Worm (Caenorhabditis elegans) whole organism, young adult: ENCODE results near the gene faah-5.
A peak's percentile ranks its signal among the peaks of the same experiment; 100 is the strongest.

Experiments used
- D2030.7 ChIP-seq: fragments of 200-800 bp; sonication (Bioruptor generic); IDR thresholded peaks from 2 replicates; pipeline ENCODE4 v1.3.6; 2022; ENCODE audit warnings: missing genetic modification reagents, missing genetic modification characterization, missing compliant biosample characterization
- F10E7.11 ChIP-seq: sonication (generic microtip); optimal IDR thresholded peaks from 2 replicates; lab custom pipeline; 2017; ENCODE audit warnings: mild to moderate bottlenecking, missing genetic modification characterization, moderate library complexity, missing compliant biosample characterization
- F23B12.7 ChIP-seq: sonication (generic microtip); optimal IDR thresholded peaks from 2 replicates; lab custom pipeline; 2017; ENCODE audit warnings: missing genetic modification characterization, mild to moderate bottlenecking, missing compliant biosample characterization, antibody characterized with exemption, moderate library complexity; ENCODE audit not compliant: insufficient read depth
- F49E8.2 ChIP-seq: sonication (generic microtip); optimal IDR thresholded peaks from 3 replicates; lab custom pipeline; 2017; ENCODE audit warnings: missing genetic modification characterization, mild to moderate bottlenecking, missing compliant biosample characterization, antibody characterized with exemption, moderate library complexity; ENCODE audit not compliant: insufficient read depth
- F52B5.7 ChIP-seq: sonication (generic microtip); optimal IDR thresholded peaks from 2 replicates; lab custom pipeline; 2016; ENCODE audit warnings: mild to moderate bottlenecking, missing genetic modification characterization, missing compliant biosample characterization
- F57C9.4 ChIP-seq: sonication (generic microtip); optimal IDR thresholded peaks from 2 replicates; lab custom pipeline; 2017; ENCODE audit warnings: mild to moderate bottlenecking, missing genetic modification characterization, missing compliant biosample characterization
- K12H6.12 ChIP-seq: fragments of 200-800 bp; sonication (Bioruptor generic); optimal IDR thresholded peaks from 2 replicates; lab custom pipeline; 2018; ENCODE audit warnings: mild to moderate bottlenecking, missing genetic modification characterization, missing compliant biosample characterization
- T07F8.4 ChIP-seq: sonication (generic microtip); optimal IDR thresholded peaks from 2 replicates; lab custom pipeline; 2016; ENCODE audit warnings: mild to moderate bottlenecking, missing genetic modification characterization, moderate library complexity, missing compliant biosample characterization
- Y53G8AR.9 ChIP-seq: fragments of 200-800 bp; sonication (Bioruptor generic); conservative IDR thresholded peaks from 2 replicates; pipeline ENCODE4 v1.3.6; 2022; ENCODE audit warnings: missing genetic modification reagents, missing genetic modification characterization, missing compliant biosample characterization
- ZK185.1 ChIP-seq: sonication (generic microtip); optimal IDR thresholded peaks from 2 replicates; lab custom pipeline; 2016; ENCODE audit warnings: mild to moderate bottlenecking, missing genetic modification characterization, missing compliant biosample characterization; ENCODE audit not compliant: poor library complexity, severe bottlenecking
- aptf-3 ChIP-seq: fragments of 200-800 bp; sonication (Bioruptor generic); IDR thresholded peaks from 2 replicates; pipeline ENCODE4 v1.3.6; 2022; ENCODE audit warnings: missing genetic modification characterization, missing compliant biosample characterization
- atf-7 ChIP-seq: sonication (generic microtip); optimal IDR thresholded peaks from 2 replicates; lab custom pipeline; 2017; ENCODE audit warnings: mild to moderate bottlenecking, missing genetic modification characterization, missing compliant biosample characterization
- attf-3 ChIP-seq: fragments of 200-800 bp; sonication (Bioruptor generic); conservative IDR thresholded peaks from 2 replicates; pipeline ENCODE4 v1.3.6; 2022; ENCODE audit warnings: missing genetic modification reagents, missing genetic modification characterization, missing compliant biosample characterization
- attf-5 ChIP-seq: fragments of 200-800 bp; sonication (Bioruptor generic); optimal IDR thresholded peaks from 2 replicates; lab custom pipeline; 2018; ENCODE audit warnings: mild to moderate bottlenecking, missing genetic modification characterization, missing compliant biosample characterization
- ccch-3 ChIP-seq: fragments of 200-800 bp; sonication (Bioruptor generic); optimal IDR thresholded peaks from 2 replicates; lab custom pipeline; 2018; ENCODE audit warnings: mild to moderate bottlenecking, missing genetic modification characterization, missing compliant biosample characterization
- cebp-1 ChIP-seq, 2 experiments: fragments of 200-800 bp in 1 of 2; sonication (Bioruptor generic) in 1 of 2; sonication (generic microtip) in 1 of 2; IDR thresholded peaks in 1 of 2; optimal IDR thresholded peaks in 1 of 2; 2 replicates each; pipeline versions ENCODE4 v1.3.6 to Lab custom; 2017 to 2022; ENCODE audit warnings: missing compliant biosample characterization in 2 of 2, missing genetic modification characterization in 2 of 2, mild to moderate bottlenecking in 1 of 2, missing genetic modification reagents in 1 of 2, moderate library complexity in 1 of 2
- ceh-100 ChIP-seq: fragments of 200-800 bp; sonication (Bioruptor generic); IDR thresholded peaks from 2 replicates; pipeline ENCODE4 v1.3.6; 2022; ENCODE audit warnings: missing genetic modification reagents, missing genetic modification characterization, missing compliant biosample characterization
- ceh-27 ChIP-seq: fragments of 200-800 bp; sonication (Bioruptor generic); optimal IDR thresholded peaks from 2 replicates; lab custom pipeline; 2018; ENCODE audit warnings: mild to moderate bottlenecking, missing genetic modification characterization, moderate library complexity, missing compliant biosample characterization
- ceh-58 ChIP-seq: fragments of 200-800 bp; sonication (Bioruptor generic); IDR thresholded peaks from 2 replicates; pipeline ENCODE4 v1.3.6; 2022; ENCODE audit warnings: missing genetic modification characterization, missing compliant biosample characterization
- chd-7 ChIP-seq: sonication (generic microtip); optimal IDR thresholded peaks from 2 replicates; lab custom pipeline; 2016; ENCODE audit warnings: mild to moderate bottlenecking, missing genetic modification characterization, moderate library complexity, missing compliant biosample characterization
- dox-1 ChIP-seq: fragments of 200-800 bp; sonication (Bioruptor generic); IDR thresholded peaks from 2 replicates; pipeline ENCODE4 v1.3.6; 2022; ENCODE audit warnings: missing genetic modification reagents, missing genetic modification characterization, missing compliant biosample characterization
- efl-1 ChIP-seq: fragments of 150-350 bp; optimal IDR thresholded peaks from 2 replicates; lab custom pipeline; 2014; ENCODE audit warnings: missing biosample characterization, missing genetic modification reagents, missing genetic modification characterization
- egrh-3 ChIP-seq: fragments of 200-800 bp; sonication (Bioruptor generic); IDR thresholded peaks from 2 replicates; pipeline ENCODE4 v1.3.6; 2022; ENCODE audit warnings: missing genetic modification reagents, missing genetic modification characterization, missing compliant biosample characterization
- ekl-4 ChIP-seq: fragments of 200-800 bp; sonication (Bioruptor generic); IDR thresholded peaks from 2 replicates; pipeline ENCODE4 v1.3.6; 2022; ENCODE audit warnings: missing genetic modification reagents, missing genetic modification characterization, missing compliant biosample characterization
- hsf-1 ChIP-seq: fragments of 200-800 bp; sonication (Bioruptor generic); IDR thresholded peaks from 2 replicates; pipeline ENCODE4 v1.3.6; 2022; ENCODE audit warnings: missing genetic modification reagents, missing genetic modification characterization, missing compliant biosample characterization
- lin-26 ChIP-seq: fragments of 200-800 bp; sonication (Bioruptor generic); IDR thresholded peaks from 2 replicates; pipeline ENCODE4 v1.3.6; 2022; ENCODE audit warnings: missing genetic modification reagents, missing genetic modification characterization, missing compliant biosample characterization
- lin-40 ChIP-seq: sonication (generic microtip); optimal IDR thresholded peaks from 2 replicates; lab custom pipeline; 2016; ENCODE audit warnings: missing genetic modification characterization, mild to moderate bottlenecking, missing compliant biosample characterization, missing genotype, missing genetic modification reagents
- lir-1 ChIP-seq: fragments of 200-800 bp; sonication (Bioruptor generic); conservative IDR thresholded peaks from 2 replicates; pipeline ENCODE4 v1.3.6; 2022; ENCODE audit warnings: missing genetic modification reagents, missing genetic modification characterization, missing compliant biosample characterization
- lsl-1 ChIP-seq: fragments of 200-800 bp; sonication (Bioruptor generic); optimal IDR thresholded peaks from 2 replicates; lab custom pipeline; 2018; ENCODE audit warnings: mild to moderate bottlenecking, missing genetic modification characterization, moderate library complexity, missing compliant biosample characterization
- madf-10 ChIP-seq: sonication (generic microtip); optimal IDR thresholded peaks from 2 replicates; lab custom pipeline; 2016; ENCODE audit warnings: mild to moderate bottlenecking, missing genetic modification characterization, missing compliant biosample characterization
- mcd-1 ChIP-seq: fragments of 200-800 bp; sonication (Bioruptor generic); IDR thresholded peaks from 2 replicates; pipeline ENCODE4 v1.3.6; 2022; ENCODE audit warnings: missing genetic modification reagents, missing genetic modification characterization, missing compliant biosample characterization
- mel-28 ChIP-seq: sonication (generic microtip); optimal IDR thresholded peaks from 2 replicates; lab custom pipeline; 2016; ENCODE audit warnings: borderline replicate concordance, mild to moderate bottlenecking, missing genetic modification characterization, missing compliant biosample characterization
- mxl-1 ChIP-seq: sonication (generic microtip); optimal IDR thresholded peaks from 2 replicates; lab custom pipeline; 2016; ENCODE audit warnings: missing genetic modification characterization, missing compliant biosample characterization
- nfyb-1 ChIP-seq: fragments of 200-800 bp; sonication (Bioruptor generic); IDR thresholded peaks from 2 replicates; pipeline ENCODE4 v1.3.6; 2022; ENCODE audit warnings: missing genetic modification reagents, missing genetic modification characterization, missing compliant biosample characterization
- nhr-90 ChIP-seq: sonication (generic microtip); optimal IDR thresholded peaks from 2 replicates; lab custom pipeline; 2016; ENCODE audit warnings: missing genotype, mild to moderate bottlenecking, missing genetic modification characterization, missing compliant biosample characterization
- pbrm-1 ChIP-seq: fragments of 200-800 bp; sonication (Bioruptor generic); IDR thresholded peaks from 2 replicates; pipeline ENCODE4 v1.3.6; 2022; ENCODE audit warnings: missing genetic modification reagents, missing genetic modification characterization, missing compliant biosample characterization
- rcor-1 ChIP-seq: fragments of 200-800 bp; sonication (Bioruptor generic); IDR thresholded peaks from 2 replicates; pipeline ENCODE4 v1.3.6; 2022; ENCODE audit warnings: missing genetic modification reagents, missing genetic modification characterization, missing compliant biosample characterization
- repo-1 ChIP-seq: sonication (generic microtip); optimal IDR thresholded peaks from 2 replicates; lab custom pipeline; 2017; ENCODE audit warnings: mild to moderate bottlenecking, missing genetic modification characterization, missing compliant biosample characterization
- rpc-1 ChIP-seq, 2 experiments: fragments of 150-350 bp in 1 of 2; sonication (generic microtip) in 1 of 2; optimal IDR thresholded peaks; 2 replicates each; lab custom pipeline; 2014 to 2018; ENCODE audit warnings: missing biosample characterization in 1 of 2, missing genetic modification characterization in 1 of 2, missing genetic modification reagents in 1 of 2, missing genotype in 1 of 2
- snpc-1.3 ChIP-seq: sonication (generic microtip); optimal IDR thresholded peaks from 2 replicates; lab custom pipeline; 2017; ENCODE audit warnings: missing genetic modification characterization, mild to moderate bottlenecking, missing compliant biosample characterization, antibody characterized with exemption, moderate library complexity, missing genotype, missing genetic modification reagents; ENCODE audit not compliant: insufficient read depth
- tbp1 ChIP-seq: fragments of 200-800 bp; sonication (Bioruptor generic); optimal IDR thresholded peaks from 2 replicates; lab custom pipeline; 2018; ENCODE audit warnings: mild to moderate bottlenecking, missing genetic modification characterization, missing compliant biosample characterization
- unc-62 ChIP-seq: fragments of 150-350 bp; optimal IDR thresholded peaks from 2 replicates; lab custom pipeline; 2014; ENCODE audit warnings: missing biosample characterization, missing genetic modification reagents, missing genetic modification characterization
- zfh-2 ChIP-seq: fragments of 200-800 bp; sonication (Bioruptor generic); conservative IDR thresholded peaks from 2 replicates; pipeline ENCODE4 v1.3.6; 2022; ENCODE audit warnings: missing genetic modification reagents, missing genetic modification characterization, missing compliant biosample characterization
- zim-3 ChIP-seq: sonication (generic microtip); optimal IDR thresholded peaks from 2 replicates; lab custom pipeline; 2017; ENCODE audit warnings: mild to moderate bottlenecking, missing genetic modification characterization, moderate library complexity, missing compliant biosample characterization
- ztf-18 ChIP-seq: sonication (generic microtip); optimal IDR thresholded peaks from 2 replicates; lab custom pipeline; 2016; ENCODE audit warnings: missing genotype, mild to moderate bottlenecking, missing genetic modification characterization, missing compliant biosample characterization
- ztf-3 ChIP-seq: fragments of 200-800 bp; sonication (Bioruptor generic); optimal IDR thresholded peaks from 2 replicates; lab custom pipeline; 2018; ENCODE audit warnings: mild to moderate bottlenecking, missing genetic modification characterization, missing compliant biosample characterization
- ztf-6 ChIP-seq: fragments of 200-800 bp; sonication (Bioruptor generic); IDR thresholded peaks from 2 replicates; pipeline ENCODE4 v1.3.6; 2022; ENCODE audit warnings: missing genetic modification reagents, missing genetic modification characterization, missing compliant biosample characterization

The faah-5 gene

DNA sequence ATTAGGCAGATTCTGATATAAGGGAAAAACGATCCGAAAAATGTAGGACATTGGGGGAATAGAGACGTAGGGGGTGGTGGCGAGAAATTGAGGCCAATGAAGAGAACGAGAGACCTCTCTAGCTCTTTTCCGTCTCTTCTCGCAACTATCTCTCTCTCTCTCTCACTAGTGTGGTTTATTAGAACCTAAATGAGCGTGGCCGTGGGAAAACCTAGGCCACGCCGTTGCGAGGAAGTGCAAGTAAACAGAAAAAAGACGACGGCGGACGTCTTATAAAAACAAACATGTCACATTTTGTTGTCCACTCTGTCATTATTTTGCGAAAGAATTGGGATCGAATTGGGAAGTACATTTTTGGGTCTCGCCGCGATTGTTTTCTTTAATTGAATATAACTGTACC, 21.2 kb downstream of the faah-5 start (continued):
- TF ChIP-seq atf-7 (tag; lab: Kevin White, UChicago) (no peak), attf-3 (GFP tag; lab: Robert Waterston, UW) (no peak), lin-40 (tag; lab: Kevin White, UChicago) (peak; percentile 78), cebp-1 (GFP tag; IDR thresholded peaks at IDR 0.05; lab: Robert Waterston, UW) (peak; percentile 53; the same call in 1 of the 2 replicates), cebp-1 (tag; optimal IDR thresholded peaks at IDR 0.05; lab: Kevin White, UChicago) (peak; percentile 78), ceh-100 (peak; percentile 62; the same call in 1 of the 2 replicates), ccch-3 (GFP tag; lab: Kevin White, UChicago) (no peak), Y53G8AR.9 (GFP tag; lab: Robert Waterston, UW) (0 out of 2 replicates have a peak, but pooled peaks have one; percentile 23), repo-1 (tag; lab: Kevin White, UChicago) (no peak), lir-1 (GFP tag; lab: Robert Waterston, UW) (no peak; the same call in 1 of the 2 replicates), zfh-2 (GFP tag; lab: Robert Waterston, UW) (peak; percentile 93), lsl-1 (GFP tag; lab: Kevin White, UChicago) (no peak), ZK185.1 (no peak), T07F8.4 (tag; lab: Kevin White, UChicago) (no peak), F52B5.7 (no peak), madf-10 (tag; lab: Kevin White, UChicago) (peak; percentile 59), nhr-90 (tag; lab: Kevin White, UChicago) (peak; percentile 12), F57C9.4 (tag; lab: Kevin White, UChicago) (no peak), nfyb-1 (GFP tag; lab: Robert Waterston, UW) (peak; percentile 74), F49E8.2 (tag; lab: Kevin White, UChicago) (no peak), chd-7 (tag; lab: Kevin White, UChicago) (peak; percentile 39), mxl-1 (no peak), rpc-1 (optimal IDR thresholded peaks at IDR 0.05; lab: Kevin White, UChicago) (no peak), rpc-1 (tag; optimal IDR thresholded peaks at IDR 0.05; lab: Kevin White, UChicago) (no peak), hsf-1 (GFP tag; lab: Robert Waterston, UW) (no peak), zim-3 (tag; lab: Kevin White, UChicago) (no peak), rcor-1 (GFP tag; lab: Robert Waterston, UW) (no peak), ceh-27 (GFP tag; lab: Kevin White, UChicago) (peak; percentile 93), D2030.7 (GFP tag; lab: Robert Waterston, UW) (no peak), lin-26 (peak; percentile 28; the same call in 1 of the 2 replicates), ztf-6 (GFP tag; lab: Robert Waterston, UW) (no peak), F10E7.11 (tag; lab: Kevin White, UChicago) (no peak), snpc-1.3 (tag; lab: Kevin White, UChicago) (no peak), tbp1 (GFP tag; lab: Kevin White, UChicago) (peak; percentile 51), dox-1 (GFP tag; lab: Robert Waterston, UW) (peak; percentile 89), ekl-4 (GFP tag; lab: Robert Waterston, UW) (no peak), pbrm-1 (GFP tag; lab: Robert Waterston, UW) (peak; percentile 28; the same call in 1 of the 2 replicates), F23B12.7 (peak; percentile 29), efl-1 (no peak), attf-5 (GFP tag; lab: Kevin White, UChicago) (peak; percentile 92), mcd-1 (GFP tag; lab: Robert Waterston, UW) (peak; percentile 67), aptf-3 (GFP tag; lab: Robert Waterston, UW) (no peak), ztf-18 (no peak), ztf-3 (GFP tag; lab: Kevin White, UChicago) (no peak), K12H6.12 (tag; lab: Kevin White, UChicago) (peak; percentile 88), unc-62 (GFP tag; lab: Kevin White, UChicago) (no peak), mel-28 (tag; lab: Kevin White, UChicago) (no peak), ceh-58 (GFP tag; lab: Robert Waterston, UW) (no peak), egrh-3 (GFP tag; lab: Robert Waterston, UW) (no peak)
